Fruit fly (Drosophila melanogaster): ENCODE results near the gene Lrpprc2.

DNA sequence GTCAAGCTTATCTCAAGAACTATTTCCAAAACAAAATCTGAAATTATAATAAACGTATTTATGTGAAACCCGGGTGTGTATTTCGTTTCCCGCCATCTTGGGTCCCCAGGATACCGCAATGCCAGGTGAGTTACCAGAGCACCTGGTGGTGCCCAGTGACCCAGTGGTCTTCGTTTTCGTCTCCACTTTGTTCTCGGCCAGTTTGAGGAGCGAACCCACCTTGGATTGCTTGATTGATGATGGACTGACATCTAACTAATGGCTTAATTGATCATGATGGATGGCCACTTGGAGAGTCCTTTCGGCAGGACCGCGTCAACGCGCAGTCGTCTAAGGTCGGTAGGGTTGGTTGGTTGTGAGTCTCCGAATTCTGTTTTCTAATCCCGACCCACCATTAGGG is 8.3 kb downstream of the Lrpprc2 start, which contains the start of gene Gr2a:
- no peak for TF ChIP-seq CG32121 (GFP tag; IDR thresholded peaks at IDR 0.05)
- no peak for TF ChIP-seq D1 (tag; optimal IDR thresholded peaks at IDR 0.05)
- TF ChIP-seq CG14655 (GFP tag; optimal IDR thresholded peaks at IDR 0.05), result no peak
- no peak for TF ChIP-seq Snoo (tag; optimal IDR thresholded peaks at IDR 0.05)
- no peak for TF ChIP-seq rn (GFP tag; IDR thresholded peaks at IDR 0.05)
- TF ChIP-seq Ets98B (GFP tag; IDR thresholded peaks at IDR 0.05), result no peak
- no peak for TF ChIP-seq Pif1B (GFP tag; optimal IDR thresholded peaks at IDR 0.05)
- no peak for TF ChIP-seq CG4496 (GFP tag; IDR thresholded peaks at IDR 0.05)
- TF ChIP-seq CG34367 (tag; optimal IDR thresholded peaks at IDR 0.05), result no peak
- no peak for TF ChIP-seq EcR (GFP tag; optimal IDR thresholded peaks at IDR 0.05)
- no peak for TF ChIP-seq CG13204 (GFP tag; optimal IDR thresholded peaks at IDR 0.05)
